Worm (Caenorhabditis elegans) whole organism, L4 larva: ENCODE results near the gene eral-1.

Experiments used
- T20F7.1 ChIP-seq: fragments of 200-800 bp; sonication (Bioruptor generic); optimal IDR thresholded peaks from 2 replicates; lab custom pipeline; 2018; ENCODE audit warnings: mild to moderate bottlenecking, missing genetic modification characterization, missing compliant biosample characterization
- ama-1 ChIP-seq: fragments of 150-350 bp; optimal IDR thresholded peaks from 2 replicates; lab custom pipeline; 2014; ENCODE audit warnings: inconsistent platforms, mixed read lengths
- dmd-6 ChIP-seq: fragments of 200-800 bp; sonication (Bioruptor generic); IDR thresholded peaks from 2 replicates; pipeline ENCODE4 v1.3.6; 2022; ENCODE audit warnings: missing genetic modification reagents, missing genetic modification characterization, missing compliant biosample characterization
- hlh-11 ChIP-seq: fragments of 200-800 bp; sonication (Bioruptor generic); optimal IDR thresholded peaks from 2 replicates; lab custom pipeline; 2018; ENCODE audit warnings: mild to moderate bottlenecking, missing genetic modification characterization, missing compliant biosample characterization
- hmg-1.1 ChIP-seq: fragments of 200-800 bp; sonication (Bioruptor generic); IDR thresholded peaks from 2 replicates; pipeline ENCODE4 v1.3.6; 2022; ENCODE audit warnings: missing genetic modification reagents, missing genetic modification characterization, missing compliant biosample characterization
- lim-7 ChIP-seq: fragments of 200-800 bp; sonication (Bioruptor generic); IDR thresholded peaks from 2 replicates; pipeline ENCODE4 v1.3.6; 2022; ENCODE audit warnings: missing genetic modification characterization, missing compliant biosample characterization
- mep-1 ChIP-seq: fragments of 150-350 bp; sonication (generic microtip); optimal IDR thresholded peaks from 3 replicates; lab custom pipeline; 2014; ENCODE audit warnings: missing biosample characterization, missing genetic modification characterization
- nhr-10 ChIP-seq: fragments of 150-350 bp; optimal IDR thresholded peaks from 2 replicates; lab custom pipeline; 2014; ENCODE audit warnings: missing biosample characterization, missing genetic modification characterization
- nhr-237 ChIP-seq: sonication (generic microtip); optimal IDR thresholded peaks from 2 replicates; lab custom pipeline; 2017; ENCODE audit warnings: missing biosample characterization, missing genetic modification characterization
- nhr-28 ChIP-seq: fragments of 150-350 bp; optimal IDR thresholded peaks from 2 replicates; lab custom pipeline; 2014; ENCODE audit warnings: missing biosample characterization, missing genetic modification characterization
- pha-4 ChIP-seq, 2 experiments: fragments of 150-350 bp in 1 of 2; fragments of 200-800 bp in 1 of 2; sonication (Bioruptor generic) in 1 of 2; IDR thresholded peaks in 1 of 2; optimal IDR thresholded peaks in 1 of 2; 2 replicates each; pipeline versions ENCODE4 v1.3.6 to Lab custom; 2014 to 2022; ENCODE audit warnings: missing genetic modification characterization in 2 of 2, missing genetic modification reagents in 2 of 2, missing biosample characterization in 1 of 2, missing compliant biosample characterization in 1 of 2
- skn-1 ChIP-seq: fragments of 150-350 bp; optimal IDR thresholded peaks from 2 replicates; lab custom pipeline; 2014; ENCODE audit warnings: missing biosample characterization, missing genetic modification characterization

- no peak for TF ChIP-seq skn-1 (tag; lab: Kevin White, UChicago)
- TF ChIP-seq nhr-237 (tag; lab: Kevin White, UChicago) = peak; percentile 10
- peak; percentile 42 for TF ChIP-seq pha-4 (GFP tag; IDR thresholded peaks at IDR 0.05; lab: Robert Waterston, UW)
- TF ChIP-seq pha-4 (tag; optimal IDR thresholded peaks at IDR 0.05; lab: Kevin White, UChicago) = no peak
- peak; percentile 47 for TF ChIP-seq ama-1 (lab: Kevin White, UChicago)
- TF ChIP-seq mep-1 = peak; percentile 31
- TF ChIP-seq dmd-6 (GFP tag; lab: Robert Waterston, UW) = no peak; the same call in 1 of the 2 replicates
- TF ChIP-seq hlh-11 (tag; lab: Kevin White, UChicago) = peak; percentile 17
- TF ChIP-seq lim-7 (GFP tag; lab: Robert Waterston, UW) = 0 out of 2 replicates have a peak, but pooled peaks have one; percentile 42
- peak; percentile 14; the same call in 1 of the 2 replicates for TF ChIP-seq hmg-1.1
- TF ChIP-seq nhr-10 (tag; lab: Kevin White, UChicago) = no peak
- no peak for TF ChIP-seq T20F7.1 (GFP tag; lab: Kevin White, UChicago)
- no peak for TF ChIP-seq nhr-28 (tag; lab: Kevin White, UChicago)
Observed at ce11 chrII:9617039-9617901, 27.7 kb upstream of the eral-1 start, which contains the start of gene hal-3.
